Worm (Caenorhabditis elegans) whole organism, L2 larva: ENCODE measurements around the gene math-23.
"Not testable (repeated sequence)": the region's sequence is repeated elsewhere in the genome, so short reads cannot be mapped to it uniquely, and the experiment has no call there.

Experiments
- F13H6.1 ChIP-seq: sonication (generic microtip); optimal IDR thresholded peaks from 2 replicates; lab custom pipeline; 2016; ENCODE audit warnings: missing genetic modification characterization, missing compliant biosample characterization
- lin-11 ChIP-seq: fragments of 150-350 bp; sonication (generic microtip); optimal IDR thresholded peaks from 2 replicates; lab custom pipeline; 2014; ENCODE audit warnings: missing biosample characterization, missing genetic modification characterization, inconsistent platforms, mixed read lengths
- lsy-2 ChIP-seq, 2 experiments: fragments of 150-350 bp in 1 of 2; sonication (generic microtip) in 1 of 2; optimal IDR thresholded peaks; 2 replicates each; lab custom pipeline; 2014 to 2017; ENCODE audit warnings: missing biosample characterization in 2 of 2, missing genetic modification characterization in 2 of 2
- nhr-25 ChIP-seq: fragments of 150-350 bp; sonication (generic microtip); optimal IDR thresholded peaks from 3 replicates; lab custom pipeline; 2014; ENCODE audit warnings: missing biosample characterization, missing genetic modification characterization
- nhr-6 ChIP-seq: fragments of 150-350 bp; optimal IDR thresholded peaks from 2 replicates; lab custom pipeline; 2014; ENCODE audit warnings: missing biosample characterization, missing genetic modification characterization
- unc-62 ChIP-seq: fragments of 150-350 bp; optimal IDR thresholded peaks from 2 replicates; lab custom pipeline; 2014; ENCODE audit warnings: missing biosample characterization, missing genetic modification reagents, missing genetic modification characterization

DNA sequence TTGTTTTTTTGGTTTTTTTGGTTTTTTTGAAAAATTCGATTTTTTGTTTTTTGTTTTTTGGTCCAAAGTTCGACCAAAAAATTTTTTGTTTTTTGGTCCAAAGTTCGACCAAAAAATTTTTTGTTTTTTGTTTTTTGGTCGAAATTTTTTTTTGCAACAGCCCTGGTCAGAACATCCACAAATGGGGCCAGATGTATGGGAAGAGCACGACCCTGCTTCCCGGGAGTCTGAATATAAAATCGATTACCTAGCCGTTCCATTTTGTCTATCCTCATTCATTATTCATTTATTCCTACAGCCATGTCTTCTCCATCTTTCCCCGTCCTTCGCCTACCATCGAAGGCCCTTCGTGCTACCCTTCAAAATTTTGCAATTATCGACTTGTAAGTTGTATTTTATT lies 48.0 kb upstream of the math-23 start, which contains the start of gene fbxb-95:
- not testable (repeated sequence) for TF ChIP-seq lin-11; nhr-6 (tag; lab: Kevin White, UChicago); lsy-2 (tag; optimal IDR thresholded peaks at IDR 0.05; lab: Kevin White, UChicago); nhr-25 (tag; lab: Kevin White, UChicago); unc-62; F13H6.1
